Worm (Caenorhabditis elegans) whole organism, midembryonic: ENCODE measurements around the gene T16G1.4.

Experiments
- T22C8.4 ChIP-seq: fragments of 200-800 bp; sonication (Bioruptor generic); IDR thresholded peaks from 2 replicates; pipeline ENCODE4 v1.3.6; 2022; ENCODE audit warnings: missing genetic modification characterization, missing compliant biosample characterization
- cog-1 ChIP-seq: sonication (generic microtip); optimal IDR thresholded peaks from 2 replicates; lab custom pipeline; 2016; ENCODE audit warnings: missing genetic modification characterization, missing compliant biosample characterization
- flt-1 ChIP-seq: fragments of 200-800 bp; sonication (Bioruptor generic); IDR thresholded peaks from 2 replicates; pipeline ENCODE4 v1.3.6; 2022; ENCODE audit warnings: missing genetic modification characterization, missing compliant biosample characterization
- klf-2 ChIP-seq: fragments of 200-800 bp; sonication (Bioruptor generic); conservative IDR thresholded peaks from 2 replicates; pipeline ENCODE4 v1.3.6; 2022; ENCODE audit warnings: missing genetic modification reagents, missing genetic modification characterization, missing compliant biosample characterization
- med-1 ChIP-seq: sonication (generic microtip); optimal IDR thresholded peaks from 2 replicates; lab custom pipeline; 2017; ENCODE audit warnings: missing genetic modification characterization, mild to moderate bottlenecking, missing compliant biosample characterization, antibody characterized with exemption, missing genetic modification reagents; ENCODE audit not compliant: insufficient read depth
- ref-1 ChIP-seq: fragments of 200-800 bp; sonication (Bioruptor generic); conservative IDR thresholded peaks from 2 replicates; pipeline ENCODE4 v1.3.6; 2022; ENCODE audit warnings: missing genetic modification reagents, missing genetic modification characterization, missing compliant biosample characterization
- tab-1 ChIP-seq: fragments of 200-800 bp; sonication (Bioruptor generic); IDR thresholded peaks from 2 replicates; pipeline ENCODE4 v1.3.6; 2022; ENCODE audit warnings: missing genetic modification characterization, missing compliant biosample characterization
- ztf-23 ChIP-seq: fragments of 200-800 bp; sonication (Bioruptor generic); IDR thresholded peaks from 2 replicates; pipeline ENCODE4 v1.3.6; 2022; ENCODE audit warnings: missing genetic modification reagents, missing genetic modification characterization, missing compliant biosample characterization
- ztf-29 ChIP-seq: fragments of 200-800 bp; sonication (Bioruptor generic); IDR thresholded peaks from 2 replicates; pipeline ENCODE4 v1.3.6; 2022; ENCODE audit warnings: missing genetic modification reagents, missing genetic modification characterization, missing compliant biosample characterization

Gene T16G1.4

DNA sequence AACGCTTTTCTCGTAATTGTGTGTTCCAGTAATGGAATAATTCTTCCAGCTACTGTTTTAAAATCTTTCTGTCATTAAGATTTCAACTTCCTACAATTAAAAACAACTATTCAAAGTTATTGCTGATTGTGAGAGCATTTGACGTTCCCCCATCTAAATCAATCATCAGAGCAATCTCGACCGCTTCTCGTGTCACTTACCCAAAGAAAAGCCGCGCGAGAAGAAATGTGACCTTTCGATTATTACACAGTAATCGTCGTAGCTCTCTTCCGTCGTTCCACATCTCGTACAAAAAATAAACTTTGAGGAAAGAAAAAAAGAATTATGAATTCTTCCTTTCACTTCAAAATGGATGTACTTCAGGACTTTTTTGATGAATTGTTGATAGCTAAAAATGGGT is 34.2 kb downstream of the T16G1.4 start:
- TF ChIP-seq T22C8.4 (GFP tag; lab: Robert Waterston, UW) (no peak), ref-1 (no peak)

- TF ChIP-seq flt-1 (GFP tag; lab: Robert Waterston, UW) (no peak), tab-1 (no peak), klf-2 (GFP tag; lab: Robert Waterston, UW) (no peak), med-1 (no peak), cog-1 (tag; lab: Kevin White, UChicago) (no peak), ztf-23 (GFP tag; lab: Robert Waterston, UW) (no peak), ztf-29 (GFP tag; lab: Robert Waterston, UW) (no peak), ref-1 (no peak), T22C8.4 (GFP tag; lab: Robert Waterston, UW) (no peak)
Measured at ce11 chrV:12906732-12907131, 34.9 kb downstream of the T16G1.4 start, which contains the start of gene ttr-29. ttr-29 (minus strand) TSS chrV:12906832.

DNA sequence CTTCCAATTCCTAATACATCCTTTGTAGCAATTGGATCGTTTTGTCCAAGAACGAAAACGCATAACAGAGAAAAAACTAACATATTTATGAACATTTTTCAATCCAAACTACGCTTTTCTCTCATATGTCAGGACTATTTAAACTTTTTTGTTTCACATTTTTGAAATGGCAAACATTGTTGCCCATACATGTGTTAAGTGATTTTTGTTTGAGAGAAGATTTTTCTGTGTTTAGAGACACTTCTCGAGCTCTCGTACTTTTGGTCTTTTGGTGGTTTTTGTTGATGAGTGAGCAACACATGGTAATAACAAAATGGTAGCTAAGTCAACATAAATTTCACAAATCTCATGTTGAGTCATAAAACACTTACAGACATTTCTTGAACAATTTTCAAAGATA is 36.6 kb downstream of the T16G1.4 start, which contains the start of gene ttr-28:
TSS of gene ttr-28 (minus strand) at position 101 of the 400 bp plus-strand sequence.
- TF ChIP-seq flt-1 (GFP tag; lab: Robert Waterston, UW), result no peak
- no peak for TF ChIP-seq ref-1
- TF ChIP-seq cog-1 (tag; lab: Kevin White, UChicago), result no peak
- TF ChIP-seq tab-1, result no peak
- no peak for TF ChIP-seq med-1
- TF ChIP-seq ztf-29 (GFP tag; lab: Robert Waterston, UW), result no peak
- no peak for TF ChIP-seq ztf-23 (GFP tag; lab: Robert Waterston, UW)
- no peak for TF ChIP-seq T22C8.4 (GFP tag; lab: Robert Waterston, UW)
- TF ChIP-seq klf-2 (GFP tag; lab: Robert Waterston, UW), result no peak

ce11 chrV:12904054-12904453 is 37.6 kb downstream of the T16G1.4 start, which contains the start of gene ttr-27:
ttr-27 (minus strand) TSS chrV:12904098.
- TF ChIP-seq klf-2 (GFP tag; lab: Robert Waterston, UW) (no peak), med-1 (no peak), ztf-29 (GFP tag; lab: Robert Waterston, UW) (no peak), tab-1 (no peak), flt-1 (GFP tag; lab: Robert Waterston, UW) (no peak), ref-1 (no peak), T22C8.4 (GFP tag; lab: Robert Waterston, UW) (no peak)

DNA sequence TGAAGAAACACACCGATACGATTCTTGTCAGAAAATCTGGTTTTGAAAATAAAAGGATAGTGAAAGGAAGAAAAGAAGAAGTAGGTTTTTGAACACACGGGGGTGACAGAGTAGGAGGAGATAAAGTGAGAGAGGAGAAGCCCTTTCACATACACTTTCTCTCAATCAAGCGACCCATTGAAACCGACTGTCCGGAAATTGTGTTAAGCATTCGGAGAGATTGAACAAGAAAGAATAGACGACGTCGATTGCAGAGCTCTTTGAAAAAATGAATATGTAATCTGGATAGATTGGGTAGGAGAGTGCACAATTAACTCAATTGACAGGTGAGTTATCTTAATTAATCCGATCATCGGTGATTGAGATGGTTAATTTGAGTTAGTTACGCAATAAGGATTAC is 40.3 kb downstream of the T16G1.4 start:
- TF ChIP-seq cog-1 (tag; lab: Kevin White, UChicago) (no peak), ztf-29 (GFP tag; lab: Robert Waterston, UW) (no peak), ref-1 (no peak), med-1 (no peak), tab-1 (no peak), T22C8.4 (GFP tag; lab: Robert Waterston, UW) (no peak), ztf-23 (GFP tag; lab: Robert Waterston, UW) (no peak), flt-1 (GFP tag; lab: Robert Waterston, UW) (no peak), klf-2 (GFP tag; lab: Robert Waterston, UW) (no peak)

DNA sequence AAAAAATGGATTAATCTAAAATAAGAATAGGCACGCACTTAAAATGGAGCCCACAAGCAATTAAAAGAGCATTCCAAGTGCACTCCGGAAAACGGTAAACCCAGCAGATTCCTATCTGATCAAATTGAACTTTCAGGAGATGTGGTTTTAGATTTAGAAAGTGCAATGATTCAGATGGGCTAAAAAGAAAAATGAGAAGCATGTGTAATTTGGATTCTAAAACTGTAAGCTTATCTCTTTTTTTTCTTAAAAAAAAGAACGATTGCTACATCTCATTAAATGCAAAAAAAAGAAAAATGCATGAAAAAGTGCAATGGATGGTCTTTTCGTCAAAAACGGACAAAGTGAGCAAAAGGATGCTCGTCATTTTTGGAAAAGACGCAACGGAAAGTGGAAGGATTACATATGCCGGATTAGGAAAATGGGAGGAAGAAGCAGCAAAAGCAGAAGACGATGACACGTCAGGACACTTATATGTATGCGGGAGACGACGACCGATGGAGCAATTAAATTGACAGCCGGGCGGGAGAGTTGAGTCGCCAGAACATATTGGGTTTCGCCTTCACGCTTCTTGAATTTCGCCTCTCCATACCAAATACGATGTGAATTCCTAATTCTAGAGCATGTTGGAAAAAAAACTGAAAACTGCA is 42.9 kb downstream of the T16G1.4 start:
- TF ChIP-seq ztf-23 (GFP tag; lab: Robert Waterston, UW) (no peak), ztf-29 (GFP tag; lab: Robert Waterston, UW) (no peak), T22C8.4 (GFP tag; lab: Robert Waterston, UW) (no peak), klf-2 (GFP tag; lab: Robert Waterston, UW) (no peak), cog-1 (tag; lab: Kevin White, UChicago) (no peak), tab-1 (no peak), ref-1 (no peak), flt-1 (GFP tag; lab: Robert Waterston, UW) (no peak), med-1 (no peak)

- TF ChIP-seq flt-1 (GFP tag; lab: Robert Waterston, UW) (no peak), med-1 (no peak), cog-1 (tag; lab: Kevin White, UChicago) (no peak), ref-1 (no peak), klf-2 (GFP tag; lab: Robert Waterston, UW) (no peak), ztf-23 (GFP tag; lab: Robert Waterston, UW) (no peak), tab-1 (no peak), T22C8.4 (GFP tag; lab: Robert Waterston, UW) (no peak), ztf-29 (GFP tag; lab: Robert Waterston, UW) (no peak)
Measured at ce11 chrV:12897338-12897737, 44.3 kb downstream of the T16G1.4 start.

DNA sequence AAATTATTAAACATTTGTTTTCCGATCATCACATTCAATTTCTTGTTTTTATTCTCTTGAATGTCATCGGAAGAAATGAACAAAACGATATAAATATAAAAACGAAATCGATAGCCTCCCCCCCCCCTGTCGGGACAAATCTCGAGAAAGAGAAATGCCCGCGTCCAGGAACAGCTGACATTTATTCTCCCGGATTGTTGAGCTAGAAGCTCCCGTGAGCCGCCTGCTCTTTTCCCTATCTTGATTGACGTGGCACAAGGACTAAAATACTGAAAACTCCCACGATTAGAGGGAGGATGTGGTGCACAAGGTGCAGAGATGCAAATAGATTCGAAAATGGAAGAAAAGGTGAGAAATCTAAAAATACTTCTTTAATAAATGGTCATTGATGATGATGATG is 44.8 kb downstream of the T16G1.4 start:
- TF ChIP-seq ztf-29 (GFP tag; lab: Robert Waterston, UW) (no peak), med-1 (no peak), flt-1 (GFP tag; lab: Robert Waterston, UW) (no peak), klf-2 (GFP tag; lab: Robert Waterston, UW) (no peak), ztf-23 (GFP tag; lab: Robert Waterston, UW) (no peak), tab-1 (no peak), T22C8.4 (GFP tag; lab: Robert Waterston, UW) (no peak), cog-1 (tag; lab: Kevin White, UChicago) (no peak), ref-1 (no peak)

DNA sequence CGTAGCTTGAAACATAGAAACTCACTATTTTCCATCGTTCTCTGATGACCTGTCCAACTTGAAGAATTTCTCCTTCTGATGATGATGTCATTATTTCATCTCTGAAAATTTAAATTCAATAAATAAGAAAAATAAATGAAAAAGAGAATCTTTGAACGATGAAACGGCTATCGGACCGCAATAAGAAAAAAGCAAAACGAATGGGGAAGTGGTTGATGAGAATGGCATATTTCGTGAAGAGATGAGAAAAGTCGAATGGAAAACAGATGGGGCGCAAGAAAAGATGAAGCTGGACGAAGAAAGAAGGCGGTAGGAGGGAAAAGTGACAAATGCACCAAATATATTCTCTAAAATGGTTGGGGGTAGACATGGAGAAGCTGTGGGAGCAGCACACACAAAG is 45.9 kb downstream of the T16G1.4 start, which contains the start of gene ttbk-7:
TSS of gene ttbk-7 (minus strand) at position 101 of the 400 bp plus-strand sequence.
- TF ChIP-seq ztf-29 (GFP tag; lab: Robert Waterston, UW), result no peak
- TF ChIP-seq flt-1 (GFP tag; lab: Robert Waterston, UW), result no peak
- no peak for TF ChIP-seq med-1
- no peak for TF ChIP-seq T22C8.4 (GFP tag; lab: Robert Waterston, UW)
- no peak for TF ChIP-seq klf-2 (GFP tag; lab: Robert Waterston, UW)
- TF ChIP-seq ztf-23 (GFP tag; lab: Robert Waterston, UW), result no peak
- TF ChIP-seq tab-1, result no peak
- TF ChIP-seq cog-1 (tag; lab: Kevin White, UChicago), result no peak
- no peak for TF ChIP-seq ref-1
